Fruit fly (Drosophila melanogaster) whole organism, embryonic: Measurements from ENCODE around the gene CG32647.

Experiments
- ATbp ChIP-seq: fragments of 200-800 bp; sonication (Bioruptor generic); optimal IDR thresholded peaks from 2 replicates; lab custom pipeline; 2017; ENCODE audit warnings: missing biosample characterization, mild to moderate bottlenecking, missing genetic modification characterization, missing genetic modification reagents
- C15 ChIP-seq: fragments of 200-800 bp; sonication (Bioruptor generic); IDR thresholded peaks from 3 replicates; pipeline ENCODE4 v1.3.6; 2022; ENCODE audit warnings: missing biosample characterization, missing genetic modification characterization
- CG10366 ChIP-seq: fragments of 200-800 bp; sonication (Bioruptor generic); IDR thresholded peaks from 2 replicates; pipeline ENCODE4 v1.3.6; 2022; ENCODE audit warnings: missing biosample characterization, missing genetic modification characterization
- CG10431 ChIP-seq: fragments of 200-800 bp; sonication (Bioruptor generic); optimal IDR thresholded peaks from 3 replicates; lab custom pipeline; 2018; ENCODE audit warnings: missing biosample characterization, mild to moderate bottlenecking, missing genetic modification characterization
- CG10979 ChIP-seq: fragments of 200-800 bp; sonication (Bioruptor generic); optimal IDR thresholded peaks from 2 replicates; lab custom pipeline; 2018; ENCODE audit warnings: missing biosample characterization, mild to moderate bottlenecking, missing genetic modification characterization, moderate library complexity
- CG12071 ChIP-seq: fragments of 200-800 bp; sonication (Bioruptor generic); optimal IDR thresholded peaks from 3 replicates; lab custom pipeline; 2018; ENCODE audit warnings: missing biosample characterization, mild to moderate bottlenecking, missing genetic modification characterization
- CG12236 ChIP-seq: fragments of 200-800 bp; sonication (Bioruptor generic); optimal IDR thresholded peaks from 2 replicates; lab custom pipeline; 2016; ENCODE audit warnings: missing biosample characterization, missing genetic modification characterization
- CG14441 ChIP-seq: fragments of 200-800 bp; sonication (Bioruptor generic); IDR thresholded peaks from 2 replicates; pipeline ENCODE4 v1.3.6; 2022; ENCODE audit warnings: missing biosample characterization, missing genetic modification characterization
- CG14710 ChIP-seq: fragments of 200-800 bp; sonication (Bioruptor generic); optimal IDR thresholded peaks from 3 replicates; lab custom pipeline; 2019; ENCODE audit warnings: missing biosample characterization, mild to moderate bottlenecking, missing genetic modification characterization, moderate library complexity
- CG14965 ChIP-seq: fragments of 200-800 bp; sonication (Bioruptor generic); optimal IDR thresholded peaks from 2 replicates; lab custom pipeline; 2016; ENCODE audit warnings: missing biosample characterization, missing genetic modification characterization, borderline replicate concordance
- CG16863 ChIP-seq: fragments of 200-800 bp; sonication (Bioruptor generic); optimal IDR thresholded peaks from 3 replicates; lab custom pipeline; 2016; ENCODE audit warnings: missing biosample characterization, missing genetic modification characterization
- CG17385 ChIP-seq: fragments of 200-800 bp; sonication (Bioruptor generic); optimal IDR thresholded peaks from 3 replicates; lab custom pipeline; 2018; ENCODE audit warnings: missing biosample characterization, mild to moderate bottlenecking, missing genetic modification characterization
- CG18262 ChIP-seq: fragments of 200-800 bp; optimal IDR thresholded peaks from 3 replicates; lab custom pipeline; 2019; ENCODE audit warnings: missing biosample characterization, mild to moderate bottlenecking, missing genetic modification characterization, moderate library complexity
- CG18619 ChIP-seq: fragments of 200-800 bp; sonication (Bioruptor generic); optimal IDR thresholded peaks from 3 replicates; lab custom pipeline; 2017; ENCODE audit warnings: missing biosample characterization, mild to moderate bottlenecking, missing genetic modification characterization
- CG2129 ChIP-seq: fragments of 200-800 bp; sonication (Bioruptor generic); IDR thresholded peaks from 2 replicates; pipeline ENCODE4 v1.3.6; 2022; ENCODE audit warnings: missing biosample characterization, missing genetic modification characterization; ENCODE audit not compliant: partially characterized antibody
- CG3281 ChIP-seq: fragments of 200-800 bp; sonication (Bioruptor generic); optimal IDR thresholded peaks from 3 replicates; lab custom pipeline; 2017; ENCODE audit warnings: missing biosample characterization, mild to moderate bottlenecking, missing genetic modification characterization
- CG33213 ChIP-seq: fragments of 200-800 bp; sonication (Bioruptor generic); optimal IDR thresholded peaks from 3 replicates; lab custom pipeline; 2016; ENCODE audit warnings: missing biosample characterization, missing genetic modification characterization
- CG4424 ChIP-seq: fragments of 200-800 bp; sonication (Bioruptor generic); optimal IDR thresholded peaks from 3 replicates; lab custom pipeline; 2016; ENCODE audit warnings: missing biosample characterization, missing genetic modification characterization
- CG6765 ChIP-seq: fragments of 200-800 bp; sonication (Bioruptor generic); optimal IDR thresholded peaks from 3 replicates; lab custom pipeline; 2017; ENCODE audit warnings: missing biosample characterization, mild to moderate bottlenecking, missing genetic modification characterization
- CG6813 ChIP-seq: fragments of 200-800 bp; sonication (Bioruptor generic); optimal IDR thresholded peaks from 2 replicates; lab custom pipeline; 2017; ENCODE audit warnings: missing biosample characterization, missing genetic modification characterization, mild to moderate bottlenecking, moderate library complexity, missing genetic modification reagents
- CG7928 ChIP-seq: fragments of 200-800 bp; sonication (Bioruptor generic); optimal IDR thresholded peaks from 2 replicates; lab custom pipeline; 2017; ENCODE audit warnings: missing biosample characterization, mild to moderate bottlenecking, missing genetic modification characterization
- Dbx ChIP-seq: fragments of 200-800 bp; sonication (Bioruptor generic); IDR thresholded peaks from 3 replicates; pipeline ENCODE4 v1.3.6; 2022; ENCODE audit warnings: missing biosample characterization, missing genetic modification characterization
- Dp ChIP-seq: fragments of 200-800 bp; sonication (Bioruptor generic); optimal IDR thresholded peaks from 2 replicates; lab custom pipeline; 2018; ENCODE audit warnings: missing biosample characterization, mild to moderate bottlenecking, missing genetic modification characterization, moderate library complexity
- HLHmδ ChIP-seq: fragments of 200-800 bp; sonication (Bioruptor generic); optimal IDR thresholded peaks from 2 replicates; lab custom pipeline; 2018; ENCODE audit warnings: missing biosample characterization, mild to moderate bottlenecking, missing genetic modification characterization, moderate library complexity
- Hmr ChIP-seq: fragments of 200-800 bp; sonication (Bioruptor generic); optimal IDR thresholded peaks from 3 replicates; lab custom pipeline; 2017; ENCODE audit warnings: mild to moderate bottlenecking, missing biosample characterization, missing genetic modification reagents, missing genetic modification characterization
- Hmx ChIP-seq: fragments of 200-800 bp; sonication (Bioruptor generic); optimal IDR thresholded peaks from 2 replicates; lab custom pipeline; 2016; ENCODE audit warnings: missing biosample characterization, missing genetic modification characterization
- NFAT ChIP-seq: fragments of 200-800 bp; sonication (Bioruptor generic); IDR thresholded peaks from 2 replicates; pipeline ENCODE4 v1.3.6; 2022; ENCODE audit warnings: missing biosample characterization, missing genetic modification characterization
- Pdp1 ChIP-seq, 2 experiments: fragments of 200-800 bp; sonication (Bioruptor generic); optimal IDR thresholded peaks; 3 replicates each; lab custom pipeline; 2016; ENCODE audit warnings: missing biosample characterization in 2 of 2, missing genetic modification characterization in 2 of 2, mild to moderate bottlenecking in 1 of 2, moderate library complexity in 1 of 2
- Poxn ChIP-seq: fragments of 200-800 bp; sonication (Bioruptor generic); IDR thresholded peaks from 2 replicates; pipeline ENCODE4 v1.3.6; 2022; ENCODE audit warnings: missing biosample characterization, missing genetic modification characterization
- Rx ChIP-seq: fragments of 200-800 bp; sonication (Bioruptor generic); IDR thresholded peaks from 2 replicates; pipeline ENCODE4 v1.3.6; 2022; ENCODE audit warnings: missing biosample characterization, missing genetic modification characterization
- Xrp1 ChIP-seq: fragments of 200-800 bp; sonication (Bioruptor generic); IDR thresholded peaks from 2 replicates; pipeline ENCODE4 v1.3.6; 2022; ENCODE audit warnings: missing biosample characterization, missing genetic modification characterization
- ac ChIP-seq: fragments of 200-800 bp; sonication (Bioruptor generic); optimal IDR thresholded peaks from 3 replicates; lab custom pipeline; 2017; ENCODE audit warnings: missing biosample characterization, mild to moderate bottlenecking, missing genetic modification characterization
- br ChIP-seq: fragments of >200 bp; optimal IDR thresholded peaks from 2 replicates; lab custom pipeline; 2017
- cwo ChIP-seq: fragments of 200-800 bp; sonication (Bioruptor generic); optimal IDR thresholded peaks from 3 replicates; lab custom pipeline; 2017; ENCODE audit warnings: missing biosample characterization, missing genetic modification characterization, mild to moderate bottlenecking, moderate library complexity, missing genetic modification reagents
- danr ChIP-seq: fragments of 200-800 bp; sonication (Bioruptor generic); IDR thresholded peaks from 2 replicates; pipeline ENCODE4 v1.3.6; 2022; ENCODE audit warnings: missing biosample characterization, missing genetic modification characterization
- mam ChIP-seq: fragments of 200-800 bp; sonication (Bioruptor generic); optimal IDR thresholded peaks from 3 replicates; lab custom pipeline; 2016; ENCODE audit warnings: missing biosample characterization, missing genetic modification characterization
- nau ChIP-seq: fragments of 200-800 bp; sonication (Bioruptor generic); optimal IDR thresholded peaks from 3 replicates; lab custom pipeline; 2017; ENCODE audit warnings: missing biosample characterization, mild to moderate bottlenecking, missing genetic modification characterization, missing genetic modification reagents
- onecut ChIP-seq: fragments of 200-800 bp; sonication (Bioruptor generic); IDR thresholded peaks from 2 replicates; pipeline ENCODE4 v1.3.6; 2022; ENCODE audit warnings: missing biosample characterization, missing genetic modification characterization
- otp ChIP-seq: fragments of 200-800 bp; sonication (Bioruptor generic); IDR thresholded peaks from 3 replicates; pipeline ENCODE4, ENCODE4 v1.3.6; 2022; ENCODE audit warnings: missing biosample characterization, missing genetic modification characterization
- peb ChIP-seq: fragments of 200-800 bp; sonication (Bioruptor generic); IDR thresholded peaks from 2 replicates; pipeline ENCODE4 v1.3.6; 2022; ENCODE audit warnings: missing biosample characterization, missing genetic modification characterization
- prd ChIP-seq, 3 experiments: fragments of >200 bp in 2 of 3; fragments of 200-800 bp in 1 of 3; sonication (Bioruptor generic) in 1 of 3; optimal IDR thresholded peaks in 2 of 3; IDR thresholded peaks in 1 of 3; 2 replicates in 2 of 3; 3 replicates in 1 of 3; pipeline versions ENCODE4 v1.3.6 to Lab custom; 2017 to 2022; ENCODE audit warnings: missing biosample characterization in 1 of 3, missing genetic modification characterization in 1 of 3
- scrt ChIP-seq: fragments of 200-800 bp; sonication (Bioruptor generic); optimal IDR thresholded peaks from 2 replicates; lab custom pipeline; 2018; ENCODE audit warnings: missing biosample characterization, mild to moderate bottlenecking, missing genetic modification characterization, moderate library complexity
- sd ChIP-seq: fragments of 200-800 bp; sonication (Bioruptor generic); optimal IDR thresholded peaks from 3 replicates; lab custom pipeline; 2018; ENCODE audit warnings: missing biosample characterization, mild to moderate bottlenecking, missing genetic modification characterization, moderate library complexity
- sisA ChIP-seq: fragments of 200-800 bp; sonication (Bioruptor generic); IDR thresholded peaks from 2 replicates; pipeline ENCODE4 v1.3.6; 2022; ENCODE audit warnings: missing biosample characterization, missing genetic modification characterization
- slbo ChIP-seq: fragments of 200-800 bp; sonication (Bioruptor generic); IDR thresholded peaks from 2 replicates; pipeline ENCODE4 v1.3.6; 2022; ENCODE audit warnings: missing biosample characterization, missing genetic modification characterization
- sqz ChIP-seq: fragments of 200-800 bp; sonication (Bioruptor generic); optimal IDR thresholded peaks from 3 replicates; lab custom pipeline; 2018; ENCODE audit warnings: missing biosample characterization, mild to moderate bottlenecking, missing genetic modification characterization
- stwl ChIP-seq: fragments of 200-800 bp; sonication (Bioruptor generic); optimal IDR thresholded peaks from 3 replicates; lab custom pipeline; 2018; ENCODE audit warnings: missing biosample characterization, mild to moderate bottlenecking, missing genetic modification characterization, moderate library complexity
- unpg ChIP-seq: fragments of 200-800 bp; sonication (Bioruptor generic); optimal IDR thresholded peaks from 3 replicates; lab custom pipeline; 2018; ENCODE audit warnings: missing biosample characterization, mild to moderate bottlenecking, missing genetic modification characterization, moderate library complexity
- usp ChIP-seq: fragments of >200 bp; optimal IDR thresholded peaks from 2 replicates; lab custom pipeline; 2017; ENCODE audit warnings: missing biosample characterization, missing genetic modification characterization
- yki ChIP-seq: fragments of >200 bp; optimal IDR thresholded peaks from 3 replicates; lab custom pipeline; 2018

The CG32647 gene

DNA sequence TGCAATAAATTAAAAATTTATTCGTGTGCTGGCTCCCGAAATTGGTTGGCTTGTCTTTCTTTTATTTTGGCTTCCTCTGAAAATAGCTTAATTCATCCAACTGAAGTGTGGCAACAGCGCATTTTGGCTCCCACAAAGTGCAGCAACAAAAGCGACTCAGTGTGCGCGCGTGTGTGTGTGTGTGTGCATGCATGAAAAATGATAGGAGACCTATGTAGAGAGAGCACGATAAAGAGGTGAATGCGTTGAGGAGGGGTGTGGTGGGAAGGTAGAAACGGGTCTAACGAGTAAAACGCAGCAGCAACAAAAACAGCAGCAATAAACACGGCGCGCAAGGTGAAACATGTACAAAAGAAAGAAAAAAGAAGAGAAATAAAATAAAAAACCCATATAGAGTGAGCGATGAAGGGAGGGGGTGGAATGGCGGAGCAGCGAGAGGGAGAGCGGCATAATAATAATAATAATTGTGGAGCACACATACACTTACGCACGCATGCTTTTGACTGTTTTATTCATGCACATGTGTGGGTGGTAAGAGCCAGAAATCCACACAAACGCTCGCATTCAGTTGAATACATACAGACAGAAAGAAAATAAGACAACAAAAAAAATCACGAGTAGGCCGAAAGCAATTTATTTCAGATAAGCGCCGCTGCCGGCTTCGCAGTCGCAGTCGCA lies 47.6 kb downstream of the CG32647 start (continued):
- no peak for TF ChIP-seq CG33213 (GFP tag; lab: Kevin White, UChicago)
- TF ChIP-seq ac = no peak
- no peak for TF ChIP-seq NFAT (GFP tag; lab: Robert Waterston, UW)
- TF ChIP-seq C15 (GFP tag; lab: Robert Waterston, UW) = no peak
- no peak for TF ChIP-seq CG18619 (GFP tag; lab: Kevin White, UChicago)
- no peak for TF ChIP-seq CG4424
- TF ChIP-seq scrt (GFP tag; lab: Kevin White, UChicago) = no peak
- TF ChIP-seq Hmr = peak; percentile 56
- TF ChIP-seq sd = peak; percentile 74
- no peak for TF ChIP-seq br (lab: Kevin White, UChicago)
- TF ChIP-seq Poxn = no peak
- peak; percentile 8 for TF ChIP-seq unpg
- no peak for TF ChIP-seq sisA
- no peak for TF ChIP-seq CG6813 (GFP tag; lab: Kevin White, UChicago)
- peak; percentile 15; the same call in 1 of the 2 replicates for TF ChIP-seq Xrp1 (GFP tag; lab: Robert Waterston, UW)
- TF ChIP-seq prd (optimal IDR thresholded peaks at IDR 0.05; lab: Kevin White, UChicago) = no peak
- peak; percentile 25; the same call in 1 of the 3 replicates for TF ChIP-seq prd (GFP tag; IDR thresholded peaks at IDR 0.05; lab: Robert Waterston, UW)
- TF ChIP-seq CG6765 = no peak
- TF ChIP-seq CG12236 = no peak
- no peak for TF ChIP-seq peb (GFP tag; lab: Robert Waterston, UW)
- no peak for TF ChIP-seq slbo (GFP tag; lab: Robert Waterston, UW)
- TF ChIP-seq danr (GFP tag; lab: Robert Waterston, UW) = no peak
- TF ChIP-seq CG16863 (GFP tag; lab: Kevin White, UChicago) = no peak
- TF ChIP-seq CG14965 (GFP tag; lab: Kevin White, UChicago) = no peak
- no peak for TF ChIP-seq CG18262
- TF ChIP-seq ATbp = no peak
- no peak for TF ChIP-seq onecut (GFP tag; lab: Robert Waterston, UW)
- no peak for TF ChIP-seq CG10979
- no peak for TF ChIP-seq CG10366 (GFP tag; lab: Robert Waterston, UW)
- no peak for TF ChIP-seq usp (GFP tag; lab: Kevin White, UChicago)
- TF ChIP-seq CG14441 (GFP tag; lab: Robert Waterston, UW) = no peak
- TF ChIP-seq CG12071 (GFP tag; lab: Kevin White, UChicago) = no peak
- TF ChIP-seq Rx (GFP tag; lab: Robert Waterston, UW) = no peak
- no peak for TF ChIP-seq CG10431 (GFP tag; lab: Kevin White, UChicago)
- no peak for TF ChIP-seq Pdp1 (GFP tag; optimal IDR thresholded peaks at IDR 0.05; lab: Kevin White, UChicago)
- TF ChIP-seq CG17385 (GFP tag; lab: Kevin White, UChicago) = no peak
- TF ChIP-seq yki (lab: Kevin White, UChicago) = no peak
- TF ChIP-seq Dbx = no peak
- TF ChIP-seq nau = no peak
- peak; percentile 31; the same call in 1 of the 3 replicates for TF ChIP-seq otp (GFP tag; lab: Robert Waterston, UW)
- no peak for TF ChIP-seq stwl (tag; lab: Kevin White, UChicago)
- TF ChIP-seq Dp (GFP tag; lab: Kevin White, UChicago) = no peak
- peak; percentile 84 for TF ChIP-seq sqz (GFP tag; lab: Kevin White, UChicago)
- TF ChIP-seq CG7928 (GFP tag; lab: Kevin White, UChicago) = no peak
- no peak for TF ChIP-seq CG2129
- no peak for TF ChIP-seq HLHmδ (GFP tag; lab: Kevin White, UChicago)
- TF ChIP-seq CG3281 = no peak
- peak; percentile 18 for TF ChIP-seq cwo (GFP tag; lab: Kevin White, UChicago)
- no peak for TF ChIP-seq Hmx (GFP tag; lab: Kevin White, UChicago)
- TF ChIP-seq mam = no peak
- no peak for TF ChIP-seq CG14710 (tag; lab: Kevin White, UChicago)
